Worm (Caenorhabditis elegans) whole organism, young adult: ENCODE data around the gene ZC239.17.
"Not testable (repeated sequence)": the region's sequence is repeated elsewhere in the genome, so short reads cannot be mapped to it uniquely, and the experiment has no call there.

Experiments
- B0035.1 ChIP-seq: sonication (generic microtip); optimal IDR thresholded peaks from 2 replicates; lab custom pipeline; 2016; ENCODE audit warnings: missing genetic modification characterization, mild to moderate bottlenecking, missing compliant biosample characterization, missing genotype, missing genetic modification reagents
- B0261.1 ChIP-seq: sonication (generic microtip); optimal IDR thresholded peaks from 2 replicates; lab custom pipeline; 2016; ENCODE audit warnings: mild to moderate bottlenecking, missing genetic modification characterization, moderate library complexity, missing compliant biosample characterization
- B0336.3 ChIP-seq: fragments of 200-800 bp; sonication (Bioruptor generic); IDR thresholded peaks from 2 replicates; pipeline ENCODE4 v1.3.6; 2022; ENCODE audit warnings: missing genetic modification characterization, missing compliant biosample characterization
- C17E4.6 ChIP-seq: fragments of 200-800 bp; sonication (Bioruptor generic); IDR thresholded peaks from 2 replicates; pipeline ENCODE4 v1.3.6; 2022; ENCODE audit warnings: missing genetic modification reagents, missing genetic modification characterization, missing compliant biosample characterization
- D2030.7 ChIP-seq: fragments of 200-800 bp; sonication (Bioruptor generic); IDR thresholded peaks from 2 replicates; pipeline ENCODE4 v1.3.6; 2022; ENCODE audit warnings: missing genetic modification reagents, missing genetic modification characterization, missing compliant biosample characterization
- F33H1.4 ChIP-seq: fragments of 200-800 bp; sonication (Bioruptor generic); IDR thresholded peaks from 2 replicates; pipeline ENCODE4 v1.3.6; 2022; ENCODE audit warnings: missing genetic modification reagents, missing genetic modification characterization, missing compliant biosample characterization
- F37B4.10 ChIP-seq: fragments of 200-800 bp; sonication (Bioruptor generic); IDR thresholded peaks from 2 replicates; pipeline ENCODE4 v1.3.6; 2022; ENCODE audit warnings: missing genetic modification characterization, missing compliant biosample characterization
- F49E8.2 ChIP-seq: sonication (generic microtip); optimal IDR thresholded peaks from 3 replicates; lab custom pipeline; 2017; ENCODE audit warnings: missing genetic modification characterization, mild to moderate bottlenecking, missing compliant biosample characterization, antibody characterized with exemption, moderate library complexity; ENCODE audit not compliant: insufficient read depth
- F55B11.4 ChIP-seq: sonication (generic microtip); optimal IDR thresholded peaks from 2 replicates; lab custom pipeline; 2016; ENCODE audit warnings: missing compliant biosample characterization, missing genetic modification characterization, borderline replicate concordance; ENCODE audit not compliant: insufficient read depth
- F57A8.1 ChIP-seq: fragments of 200-800 bp; sonication (Bioruptor generic); optimal IDR thresholded peaks from 2 replicates; lab custom pipeline; 2018; ENCODE audit warnings: mild to moderate bottlenecking, missing genetic modification characterization, moderate library complexity, missing compliant biosample characterization
- Y53F4B.3 ChIP-seq: fragments of 200-800 bp; sonication (Bioruptor generic); IDR thresholded peaks from 2 replicates; pipeline ENCODE4 v1.3.6; 2022; ENCODE audit warnings: missing genetic modification reagents, missing genetic modification characterization, missing compliant biosample characterization
- Y56A3A.18 ChIP-seq: fragments of 200-800 bp; sonication (Bioruptor generic); IDR thresholded peaks from 2 replicates; pipeline ENCODE4 v1.3.6; 2022; ENCODE audit warnings: missing genetic modification reagents, missing genetic modification characterization, missing compliant biosample characterization
- Y95B8A.8 ChIP-seq: fragments of 200-800 bp; sonication (Bioruptor generic); IDR thresholded peaks from 2 replicates; pipeline ENCODE4 v1.3.6; 2022; ENCODE audit warnings: missing genetic modification reagents, missing genetic modification characterization, missing compliant biosample characterization
- ama-1 ChIP-seq, 3 experiments: fragments of 150-350 bp in 1 of 3; sonication (generic microtip) in 2 of 3; optimal IDR thresholded peaks; 2 replicates each; lab custom pipeline; 2014 to 2018; ENCODE audit warnings: missing biosample characterization in 2 of 3, missing genetic modification characterization in 2 of 3, missing genetic modification reagents in 2 of 3
- aptf-2 ChIP-seq: fragments of 200-800 bp; sonication (Bioruptor generic); conservative IDR thresholded peaks from 2 replicates; pipeline ENCODE4 v1.3.6; 2022; ENCODE audit warnings: missing genetic modification reagents, missing genetic modification characterization, missing compliant biosample characterization
- atf-7 ChIP-seq: sonication (generic microtip); optimal IDR thresholded peaks from 2 replicates; lab custom pipeline; 2017; ENCODE audit warnings: mild to moderate bottlenecking, missing genetic modification characterization, missing compliant biosample characterization
- athp-1 ChIP-seq: sonication (generic microtip); optimal IDR thresholded peaks from 2 replicates; lab custom pipeline; 2017; ENCODE audit warnings: mild to moderate bottlenecking, missing genetic modification characterization, missing compliant biosample characterization
- attf-6 ChIP-seq: fragments of 200-800 bp; sonication (Bioruptor generic); IDR thresholded peaks from 2 replicates; pipeline ENCODE4 v1.3.6; 2022; ENCODE audit warnings: missing genetic modification reagents, missing genetic modification characterization, missing compliant biosample characterization
- ceh-100 ChIP-seq: fragments of 200-800 bp; sonication (Bioruptor generic); IDR thresholded peaks from 2 replicates; pipeline ENCODE4 v1.3.6; 2022; ENCODE audit warnings: missing genetic modification reagents, missing genetic modification characterization, missing compliant biosample characterization
- ceh-27 ChIP-seq: fragments of 200-800 bp; sonication (Bioruptor generic); optimal IDR thresholded peaks from 2 replicates; lab custom pipeline; 2018; ENCODE audit warnings: mild to moderate bottlenecking, missing genetic modification characterization, moderate library complexity, missing compliant biosample characterization
- ceh-40 ChIP-seq: fragments of 200-800 bp; sonication (Bioruptor generic); IDR thresholded peaks from 2 replicates; pipeline ENCODE4 v1.3.6; 2022; ENCODE audit warnings: missing genetic modification characterization, missing compliant biosample characterization
- ceh-91 ChIP-seq: fragments of 200-800 bp; sonication (Bioruptor generic); IDR thresholded peaks from 2 replicates; pipeline ENCODE4 v1.3.6; 2022; ENCODE audit warnings: missing genetic modification reagents, missing genetic modification characterization, missing compliant biosample characterization
- dox-1 ChIP-seq: fragments of 200-800 bp; sonication (Bioruptor generic); IDR thresholded peaks from 2 replicates; pipeline ENCODE4 v1.3.6; 2022; ENCODE audit warnings: missing genetic modification reagents, missing genetic modification characterization, missing compliant biosample characterization
- ets-4 ChIP-seq: fragments of 200-800 bp; sonication (Bioruptor generic); optimal IDR thresholded peaks from 2 replicates; lab custom pipeline; 2018; ENCODE audit warnings: mild to moderate bottlenecking, missing genetic modification characterization, missing compliant biosample characterization
- hlh-12 ChIP-seq: sonication (generic microtip); optimal IDR thresholded peaks from 2 replicates; lab custom pipeline; 2016; ENCODE audit warnings: missing genetic modification characterization, missing compliant biosample characterization
- hmg-1.2 ChIP-seq: fragments of 200-800 bp; sonication (Bioruptor generic); IDR thresholded peaks from 2 replicates; pipeline ENCODE4 v1.3.6; 2022; ENCODE audit warnings: missing genetic modification reagents, missing genetic modification characterization, missing compliant biosample characterization
- hmg-20 ChIP-seq: fragments of 200-800 bp; sonication (Bioruptor generic); IDR thresholded peaks from 2 replicates; pipeline ENCODE4 v1.3.6; 2022; ENCODE audit warnings: missing genetic modification reagents, missing genetic modification characterization, missing compliant biosample characterization
- lin-35 ChIP-seq, 3 experiments: fragments of 150-350 bp in 2 of 3; sonication (generic microtip) in 1 of 3; optimal IDR thresholded peaks; 2 replicates each; lab custom pipeline; 2014 to 2018; ENCODE audit warnings: missing biosample characterization in 3 of 3, missing genetic modification characterization in 3 of 3, missing genetic modification reagents in 3 of 3
- madf-3 ChIP-seq: fragments of 200-800 bp; sonication (Bioruptor generic); IDR thresholded peaks from 2 replicates; pipeline ENCODE4 v1.3.6; 2022; ENCODE audit warnings: missing genetic modification reagents, missing genetic modification characterization, missing compliant biosample characterization
- mcd-1 ChIP-seq: fragments of 200-800 bp; sonication (Bioruptor generic); IDR thresholded peaks from 2 replicates; pipeline ENCODE4 v1.3.6; 2022; ENCODE audit warnings: missing genetic modification reagents, missing genetic modification characterization, missing compliant biosample characterization
- mes-4 ChIP-seq: sonication (generic microtip); optimal IDR thresholded peaks from 2 replicates; lab custom pipeline; 2016; ENCODE audit warnings: missing genotype, missing genetic modification characterization, missing compliant biosample characterization
- nhr-179 ChIP-seq: sonication (generic microtip); optimal IDR thresholded peaks from 2 replicates; lab custom pipeline; 2016; ENCODE audit warnings: mild to moderate bottlenecking, missing genetic modification characterization, missing compliant biosample characterization
- pha-4 ChIP-seq: fragments of 150-350 bp; sonication (generic microtip); optimal IDR thresholded peaks from 2 replicates; lab custom pipeline; 2014; ENCODE audit warnings: missing biosample characterization, missing genetic modification reagents, missing genetic modification characterization
- sdz-38 ChIP-seq: sonication (generic microtip); optimal IDR thresholded peaks from 2 replicates; lab custom pipeline; 2016; ENCODE audit warnings: missing genotype, missing genetic modification characterization, missing compliant biosample characterization
- snpc-1.3 ChIP-seq: sonication (generic microtip); optimal IDR thresholded peaks from 2 replicates; lab custom pipeline; 2017; ENCODE audit warnings: missing genetic modification characterization, mild to moderate bottlenecking, missing compliant biosample characterization, antibody characterized with exemption, moderate library complexity, missing genotype, missing genetic modification reagents; ENCODE audit not compliant: insufficient read depth
- tbx-9 ChIP-seq: sonication (generic microtip); optimal IDR thresholded peaks from 2 replicates; lab custom pipeline; 2016; ENCODE audit warnings: borderline replicate concordance, missing genetic modification characterization, inconsistent platforms, missing compliant biosample characterization
- ztf-26 ChIP-seq: sonication (generic microtip); optimal IDR thresholded peaks from 2 replicates; lab custom pipeline; 2017; ENCODE audit warnings: missing genetic modification characterization, missing compliant biosample characterization
- ztf-3 ChIP-seq: fragments of 200-800 bp; sonication (Bioruptor generic); optimal IDR thresholded peaks from 2 replicates; lab custom pipeline; 2018; ENCODE audit warnings: mild to moderate bottlenecking, missing genetic modification characterization, missing compliant biosample characterization

The ZC239.17 gene

ce11 chrII:3206423-3206989 lies 19.2 kb downstream of the ZC239.17 start, which contains the start of the genes ZC239.20 and ZC239.21:
ZC239.20 (minus strand) TSS chrII:3206523.
ZC239.21 (plus strand) TSS chrII:3206939.
- TF ChIP-seq ceh-27 (GFP tag; lab: Kevin White, UChicago) = no peak
- TF ChIP-seq pha-4 = no peak
- no peak for TF ChIP-seq lin-35 (GFP tag; optimal IDR thresholded peaks at IDR 0.05; lab: Kevin White, UChicago)
- no peak for TF ChIP-seq C17E4.6 (GFP tag; lab: Robert Waterston, UW)
- no peak for TF ChIP-seq Y53F4B.3 (GFP tag; lab: Robert Waterston, UW)
- no peak for TF ChIP-seq ceh-91 (GFP tag; lab: Robert Waterston, UW)
- TF ChIP-seq B0336.3 (GFP tag; lab: Robert Waterston, UW) = no peak
- TF ChIP-seq ceh-100 (GFP tag; lab: Robert Waterston, UW) = no peak
- no peak for TF ChIP-seq nhr-179 (tag; lab: Kevin White, UChicago)
- TF ChIP-seq F37B4.10 (GFP tag; lab: Robert Waterston, UW) = no peak
- TF ChIP-seq F33H1.4 (GFP tag; lab: Robert Waterston, UW) = no peak
- TF ChIP-seq Y95B8A.8 (GFP tag; lab: Robert Waterston, UW) = no peak
- TF ChIP-seq F49E8.2 (tag; lab: Kevin White, UChicago) = no peak
- TF ChIP-seq mcd-1 = no peak
- no peak for TF ChIP-seq hlh-12 (tag; lab: Kevin White, UChicago)
- TF ChIP-seq, all 124 proteins: peak for 0

- TF ChIP-seq Y56A3A.18 (GFP tag; lab: Robert Waterston, UW) = no peak
- no peak for TF ChIP-seq athp-1 (tag; lab: Kevin White, UChicago)
- TF ChIP-seq hmg-1.2 (GFP tag; lab: Robert Waterston, UW) = no peak
- TF ChIP-seq hmg-20 (GFP tag; lab: Robert Waterston, UW) = no peak
- no peak for TF ChIP-seq F57A8.1 (GFP tag; lab: Kevin White, UChicago)
- no peak for TF ChIP-seq dox-1 (GFP tag; lab: Robert Waterston, UW)
- no peak for TF ChIP-seq ztf-26 (tag; lab: Kevin White, UChicago)
- no peak for TF ChIP-seq aptf-2 (GFP tag; lab: Robert Waterston, UW)
- no peak for TF ChIP-seq snpc-1.3
- TF ChIP-seq ceh-40 (GFP tag; lab: Robert Waterston, UW) = no peak
- no peak for TF ChIP-seq B0261.1 (tag; lab: Kevin White, UChicago)
These were observed 22.3 kb downstream of the ZC239.17 start, which contains the start of gene sri-50 for ce11 chrII:3203415-3203814. sri-50 (plus strand) TSS chrII:3203715.

ce11 chrII:3202519-3202918 lies 23.2 kb downstream of the ZC239.17 start, which contains the start of gene sri-53:
sri-53 (minus strand) TSS chrII:3202619.
- TF ChIP-seq tbx-9 = no peak
- no peak for TF ChIP-seq hmg-20 (GFP tag; lab: Robert Waterston, UW)

ce11 chrII:3201242-3201641 lies 24.4 kb downstream of the ZC239.17 start, which contains the start of gene sri-48:
sri-48 (minus strand) TSS chrII:3201342.
- not testable (repeated sequence) for TF ChIP-seq hmg-1.2 (GFP tag; lab: Robert Waterston, UW); D2030.7 (GFP tag; lab: Robert Waterston, UW); ets-4 (GFP tag; lab: Kevin White, UChicago)

- no peak for TF ChIP-seq mes-4 (tag; lab: Kevin White, UChicago)
- no peak for TF ChIP-seq ama-1 (optimal IDR thresholded peaks at IDR 0.05; lab: Kevin White, UChicago)
- TF ChIP-seq ama-1 (GFP tag; optimal IDR thresholded peaks at IDR 0.05; lab: Kevin White, UChicago) = no peak
- TF ChIP-seq B0035.1 (tag; lab: Kevin White, UChicago) = no peak
- no peak for TF ChIP-seq attf-6 (GFP tag; lab: Robert Waterston, UW)
- TF ChIP-seq athp-1 (tag; lab: Kevin White, UChicago) = no peak
- TF ChIP-seq lin-35 (GFP tag; optimal IDR thresholded peaks at IDR 0.05; lab: Kevin White, UChicago) = no peak
- TF ChIP-seq F55B11.4 (tag; lab: Kevin White, UChicago) = no peak
- TF ChIP-seq sdz-38 (tag; lab: Kevin White, UChicago) = no peak
- no peak for TF ChIP-seq atf-7 (tag; lab: Kevin White, UChicago)
- TF ChIP-seq madf-3 = no peak
- TF ChIP-seq ztf-3 (GFP tag; lab: Kevin White, UChicago) = no peak
These were observed 26.7 kb downstream of the ZC239.17 start, which contains the start of gene sri-51 for ce11 chrII:3198998-3199397. sri-51 (minus strand) TSS chrII:3199098.
